Worm (Caenorhabditis elegans) whole organism, L3 larva: Measurements from ENCODE around the gene T10B10.4.

Experiments used
- aly-2 ChIP-seq: fragments of 150-350 bp; optimal IDR thresholded peaks from 2 replicates; lab custom pipeline; 2014; ENCODE audit warnings: missing biosample characterization, missing genetic modification characterization
- ama-1 ChIP-seq: fragments of 150-350 bp; optimal IDR thresholded peaks from 2 replicates; lab custom pipeline; 2018
- ceh-9 ChIP-seq: sonication (generic microtip); optimal IDR thresholded peaks from 2 replicates; lab custom pipeline; 2018; ENCODE audit warnings: missing biosample characterization, missing genetic modification characterization
- egl-27 ChIP-seq: sonication (generic microtip); optimal IDR thresholded peaks from 4 replicates; lab custom pipeline; 2017; ENCODE audit warnings: missing biosample characterization, missing genetic modification reagents, missing genetic modification characterization
- lin-15B ChIP-seq: fragments of 150-350 bp; optimal IDR thresholded peaks from 2 replicates; lab custom pipeline; 2014; ENCODE audit warnings: missing biosample characterization, missing genetic modification characterization
- mdl-1 ChIP-seq: fragments of 150-350 bp; optimal IDR thresholded peaks from 2 replicates; lab custom pipeline; 2014; ENCODE audit warnings: missing biosample characterization, missing genetic modification characterization
- nfya-1 ChIP-seq: sonication (generic microtip); optimal IDR thresholded peaks from 2 replicates; lab custom pipeline; 2017; ENCODE audit warnings: missing genetic modification characterization, mild to moderate bottlenecking, missing compliant biosample characterization, antibody characterized with exemption, moderate library complexity; ENCODE audit not compliant: insufficient read depth
- nhr-12 ChIP-seq: fragments of 150-350 bp; optimal IDR thresholded peaks from 2 replicates; lab custom pipeline; 2014; ENCODE audit warnings: missing biosample characterization, missing genetic modification characterization
- nhr-237 ChIP-seq: fragments of 150-350 bp; optimal IDR thresholded peaks from 2 replicates; lab custom pipeline; 2014; ENCODE audit warnings: missing biosample characterization, missing genetic modification characterization
- pha-4 ChIP-seq: fragments of 150-350 bp; optimal IDR thresholded peaks from 2 replicates; lab custom pipeline; 2014; ENCODE audit warnings: missing biosample characterization, missing genetic modification reagents, missing genetic modification characterization
- snpc-4 ChIP-seq: fragments of 150-350 bp; optimal IDR thresholded peaks from 2 replicates; lab custom pipeline; 2014; ENCODE audit warnings: missing biosample characterization, missing genetic modification characterization
- tbx-2 ChIP-seq: sonication (generic microtip); optimal IDR thresholded peaks from 2 replicates; lab custom pipeline; 2016; ENCODE audit warnings: mild to moderate bottlenecking, missing genetic modification characterization, missing compliant biosample characterization
- unc-62 ChIP-seq: fragments of 150-350 bp; sonication (generic microtip); optimal IDR thresholded peaks from 4 replicates; lab custom pipeline; 2014; ENCODE audit warnings: missing biosample characterization, missing genetic modification reagents, missing genetic modification characterization

- TF ChIP-seq ama-1 (lab: Kevin White, UChicago) = no peak
- TF ChIP-seq nhr-12 = no peak
- no peak for TF ChIP-seq lin-15B
- TF ChIP-seq pha-4 (tag; lab: Kevin White, UChicago) = no peak
- TF ChIP-seq tbx-2 (tag; lab: Kevin White, UChicago) = no peak
- no peak for TF ChIP-seq ceh-9 (tag; lab: Kevin White, UChicago)
- no peak for TF ChIP-seq egl-27 (tag; lab: Kevin White, UChicago)
- TF ChIP-seq nfya-1 (tag; lab: Kevin White, UChicago) = no peak
- TF ChIP-seq snpc-4 (tag; lab: Kevin White, UChicago) = no peak
- TF ChIP-seq nhr-237 = no peak
- TF ChIP-seq unc-62 = no peak
- no peak for TF ChIP-seq aly-2
- TF ChIP-seq mdl-1 (tag; lab: Kevin White, UChicago) = no peak
These were observed 4.4 kb downstream of the T10B10.4 start, which contains the start of gene phat-6 for ce11 chrX:15194283-15194682.
